Fruit fly (Drosophila melanogaster) whole organism, embryonic: Measurements from ENCODE around the gene CG34297.

Source experiments
- ATbp ChIP-seq: fragments of 200-800 bp; sonication (Bioruptor generic); optimal IDR thresholded peaks from 2 replicates; lab custom pipeline; 2017; ENCODE audit warnings: missing biosample characterization, mild to moderate bottlenecking, missing genetic modification characterization, missing genetic modification reagents
- Atf-2 ChIP-seq: fragments of 200-800 bp; sonication (Bioruptor generic); optimal IDR thresholded peaks from 2 replicates; lab custom pipeline; 2016; ENCODE audit warnings: missing biosample characterization, missing genetic modification characterization
- CG10267 ChIP-seq: fragments of 200-800 bp; sonication (Bioruptor generic); optimal IDR thresholded peaks from 2 replicates; lab custom pipeline; 2018; ENCODE audit warnings: missing biosample characterization, mild to moderate bottlenecking, missing genetic modification characterization, moderate library complexity
- CG10462 ChIP-seq: fragments of 200-800 bp; sonication (Bioruptor generic); optimal IDR thresholded peaks from 2 replicates; lab custom pipeline; 2016; ENCODE audit warnings: missing biosample characterization, missing genetic modification characterization
- CG14441 ChIP-seq: fragments of 200-800 bp; sonication (Bioruptor generic); IDR thresholded peaks from 2 replicates; pipeline ENCODE4 v1.3.6; 2022; ENCODE audit warnings: missing biosample characterization, missing genetic modification characterization
- CG14965 ChIP-seq: fragments of 200-800 bp; sonication (Bioruptor generic); optimal IDR thresholded peaks from 2 replicates; lab custom pipeline; 2016; ENCODE audit warnings: missing biosample characterization, missing genetic modification characterization, borderline replicate concordance
- CG15514 ChIP-seq: fragments of 200-800 bp; sonication (Bioruptor generic); optimal IDR thresholded peaks from 3 replicates; lab custom pipeline; 2017; ENCODE audit warnings: missing biosample characterization, missing genetic modification characterization, mild to moderate bottlenecking, moderate library complexity, missing genetic modification reagents
- CG1603 ChIP-seq: fragments of 200-800 bp; sonication (Bioruptor generic); optimal IDR thresholded peaks from 2 replicates; lab custom pipeline; 2019; ENCODE audit warnings: missing biosample characterization, mild to moderate bottlenecking, missing genetic modification characterization, moderate library complexity
- CG18262 ChIP-seq: fragments of 200-800 bp; optimal IDR thresholded peaks from 3 replicates; lab custom pipeline; 2019; ENCODE audit warnings: missing biosample characterization, mild to moderate bottlenecking, missing genetic modification characterization, moderate library complexity
- CG33557 ChIP-seq: fragments of 200-800 bp; sonication (Bioruptor generic); optimal IDR thresholded peaks from 2 replicates; lab custom pipeline; 2019; ENCODE audit warnings: missing biosample characterization, mild to moderate bottlenecking, missing genetic modification characterization, moderate library complexity
- CG6689 ChIP-seq: fragments of 200-800 bp; sonication (Bioruptor generic); IDR thresholded peaks from 2 replicates; pipeline ENCODE4 v1.3.6; 2022; ENCODE audit warnings: missing biosample characterization, missing genetic modification characterization
- CG8478 ChIP-seq: fragments of >200 bp; optimal IDR thresholded peaks from 2 replicates; lab custom pipeline; 2018
- CG8765 ChIP-seq: fragments of 200-800 bp; sonication (Bioruptor generic); IDR thresholded peaks from 2 replicates; pipeline ENCODE4 v1.3.6; 2022; ENCODE audit warnings: missing biosample characterization, missing genetic modification characterization
- D ChIP-seq, 2 experiments: fragments of 200-800 bp in 1 of 2; fragments of >200 bp in 1 of 2; sonication (Bioruptor generic) in 1 of 2; optimal IDR thresholded peaks; 2 replicates in 1 of 2; 3 replicates in 1 of 2; lab custom pipeline; 2017; ENCODE audit warnings: mild to moderate bottlenecking in 1 of 2, missing biosample characterization in 1 of 2, missing genetic modification characterization in 1 of 2, missing genetic modification reagents in 1 of 2
- Kr ChIP-seq: fragments of 200-800 bp; sonication (Bioruptor generic); optimal IDR thresholded peaks from 2 replicates; lab custom pipeline; 2017; ENCODE audit warnings: missing biosample characterization, mild to moderate bottlenecking, missing genetic modification characterization
- Nf-YB ChIP-seq: fragments of 200-800 bp; sonication (Bioruptor generic); optimal IDR thresholded peaks from 3 replicates; lab custom pipeline; 2019; ENCODE audit warnings: missing biosample characterization, mild to moderate bottlenecking, missing genetic modification characterization, moderate library complexity
- Nf-YC ChIP-seq: fragments of 200-800 bp; optimal IDR thresholded peaks from 3 replicates; lab custom pipeline; 2019; ENCODE audit warnings: missing biosample characterization, mild to moderate bottlenecking, missing genetic modification characterization, moderate library complexity
- Rx ChIP-seq: fragments of 200-800 bp; sonication (Bioruptor generic); IDR thresholded peaks from 2 replicates; pipeline ENCODE4 v1.3.6; 2022; ENCODE audit warnings: missing biosample characterization, missing genetic modification characterization
- Side ChIP-seq: fragments of 200-800 bp; sonication (Bioruptor generic); optimal IDR thresholded peaks from 2 replicates; lab custom pipeline; 2016; ENCODE audit warnings: missing biosample characterization, missing genetic modification characterization
- Sox102F ChIP-seq: fragments of 200-800 bp; sonication (Bioruptor generic); optimal IDR thresholded peaks from 2 replicates; lab custom pipeline; 2018; ENCODE audit warnings: missing biosample characterization, mild to moderate bottlenecking, missing genetic modification characterization, moderate library complexity
- Sry-δ ChIP-seq: fragments of 200-800 bp; sonication (Bioruptor generic); optimal IDR thresholded peaks from 2 replicates; lab custom pipeline; 2016; ENCODE audit warnings: missing biosample characterization, missing genetic modification characterization
- Xrp1 ChIP-seq: fragments of 200-800 bp; sonication (Bioruptor generic); IDR thresholded peaks from 2 replicates; pipeline ENCODE4 v1.3.6; 2022; ENCODE audit warnings: missing biosample characterization, missing genetic modification characterization
- amos ChIP-seq: fragments of 200-800 bp; sonication (Bioruptor generic); IDR thresholded peaks from 2 replicates; pipeline ENCODE4 v1.3.6; 2022; ENCODE audit warnings: missing biosample characterization, missing genetic modification characterization; ENCODE audit not compliant: partially characterized antibody
- bbx ChIP-seq: fragments of 200-800 bp; sonication (Bioruptor generic); IDR thresholded peaks from 2 replicates; pipeline ENCODE4 v1.3.6; 2022; ENCODE audit warnings: missing biosample characterization, missing genetic modification characterization; ENCODE audit not compliant: partially characterized antibody
- bcd ChIP-seq: fragments of 200-800 bp; sonication (Bioruptor generic); optimal IDR thresholded peaks from 2 replicates; lab custom pipeline; 2017; ENCODE audit warnings: missing biosample characterization, mild to moderate bottlenecking, missing genetic modification characterization
- bowl ChIP-seq: fragments of 200-800 bp; sonication (Bioruptor generic); IDR thresholded peaks from 2 replicates; pipeline ENCODE4 v1.3.6; 2022; ENCODE audit warnings: missing biosample characterization, missing genetic modification characterization
- cg ChIP-seq: fragments of 200-800 bp; sonication (Bioruptor generic); optimal IDR thresholded peaks from 3 replicates; lab custom pipeline; 2019; ENCODE audit warnings: missing biosample characterization, mild to moderate bottlenecking, missing genetic modification characterization, moderate library complexity
- chm ChIP-seq: fragments of 200-800 bp; sonication (Bioruptor generic); IDR thresholded peaks from 2 replicates; pipeline ENCODE4 v1.3.6; 2022; ENCODE audit warnings: missing biosample characterization, missing genetic modification characterization
- ci ChIP-seq: fragments of 200-800 bp; sonication (Bioruptor generic); IDR thresholded peaks from 3 replicates; pipeline ENCODE4 v1.3.6; 2022; ENCODE audit warnings: missing biosample characterization, missing genetic modification characterization
- dmrt11E ChIP-seq: fragments of 200-800 bp; sonication (Bioruptor generic); optimal IDR thresholded peaks from 3 replicates; lab custom pipeline; 2018; ENCODE audit warnings: missing biosample characterization, mild to moderate bottlenecking, missing genetic modification characterization, moderate library complexity
- emc ChIP-seq: fragments of 200-800 bp; sonication (Bioruptor generic); optimal IDR thresholded peaks from 2 replicates; lab custom pipeline; 2016; ENCODE audit warnings: missing biosample characterization, missing genetic modification characterization
- ewg ChIP-seq: fragments of 200-800 bp; sonication (Bioruptor generic); optimal IDR thresholded peaks from 3 replicates; lab custom pipeline; 2017; ENCODE audit warnings: mild to moderate bottlenecking, missing biosample characterization, missing genetic modification reagents, missing genetic modification characterization
- gem ChIP-seq: fragments of 200-800 bp; sonication (Bioruptor generic); optimal IDR thresholded peaks from 2 replicates; lab custom pipeline; 2019; ENCODE audit warnings: missing biosample characterization, mild to moderate bottlenecking, missing genetic modification characterization, moderate library complexity
- grn ChIP-seq: fragments of 200-800 bp; sonication (Bioruptor generic); optimal IDR thresholded peaks from 3 replicates; lab custom pipeline; 2017; ENCODE audit warnings: missing biosample characterization, missing genetic modification characterization
- hkb ChIP-seq, 2 experiments: fragments of 200-800 bp in 1 of 2; fragments of >200 bp in 1 of 2; sonication (Bioruptor generic) in 1 of 2; IDR thresholded peaks in 1 of 2; optimal IDR thresholded peaks in 1 of 2; 2 replicates each; pipeline versions ENCODE4 v1.3.6 to Lab custom; 2017 to 2022; ENCODE audit warnings: missing biosample characterization in 1 of 2, missing genetic modification characterization in 1 of 2
- lov ChIP-seq, 2 experiments: fragments of 200-800 bp in 1 of 2; fragments of >200 bp in 1 of 2; sonication (Bioruptor generic) in 1 of 2; IDR thresholded peaks in 1 of 2; optimal IDR thresholded peaks in 1 of 2; 2 replicates in 1 of 2; 3 replicates in 1 of 2; pipeline versions ENCODE4 v1.3.6 to Lab custom; 2017 to 2022; ENCODE audit warnings: missing biosample characterization in 1 of 2, missing genetic modification characterization in 1 of 2
- mirr ChIP-seq: fragments of 200-800 bp; sonication (Bioruptor generic); optimal IDR thresholded peaks from 3 replicates; lab custom pipeline; 2018; ENCODE audit warnings: missing biosample characterization, mild to moderate bottlenecking, missing genetic modification characterization
- nerfin-1 ChIP-seq: fragments of 200-800 bp; sonication (Bioruptor generic); optimal IDR thresholded peaks from 3 replicates; lab custom pipeline; 2019; ENCODE audit warnings: missing biosample characterization, mild to moderate bottlenecking, missing genetic modification characterization, moderate library complexity
- pita ChIP-seq: fragments of 200-800 bp; sonication (Bioruptor generic); optimal IDR thresholded peaks from 2 replicates; lab custom pipeline; 2017; ENCODE audit warnings: missing biosample characterization, mild to moderate bottlenecking, missing genetic modification characterization
- pzg ChIP-seq: fragments of 200-800 bp; sonication (Bioruptor generic); optimal IDR thresholded peaks from 3 replicates; lab custom pipeline; 2018; ENCODE audit warnings: missing biosample characterization, mild to moderate bottlenecking, missing genetic modification characterization, moderate library complexity
- ranshi ChIP-seq: fragments of 200-800 bp; sonication (Bioruptor generic); IDR thresholded peaks from 2 replicates; pipeline ENCODE4 v1.3.6; 2022; ENCODE audit warnings: missing biosample characterization, missing genetic modification characterization
- seq ChIP-seq: fragments of 200-800 bp; sonication (Bioruptor generic); IDR thresholded peaks from 2 replicates; pipeline ENCODE4 v1.3.6; 2022; ENCODE audit warnings: missing biosample characterization, missing genetic modification characterization
- sr ChIP-seq: fragments of 200-800 bp; sonication (Bioruptor generic); IDR thresholded peaks from 3 replicates; pipeline ENCODE4 v1.3.6; 2022; ENCODE audit warnings: missing biosample characterization, missing genetic modification characterization
- tio ChIP-seq: fragments of 200-800 bp; sonication (Bioruptor generic); optimal IDR thresholded peaks from 2 replicates; lab custom pipeline; 2017; ENCODE audit warnings: missing biosample characterization, missing genetic modification characterization, inconsistent platforms
- wor ChIP-seq: fragments of 200-800 bp; sonication (Bioruptor generic); IDR thresholded peaks from 2 replicates; pipeline ENCODE4 v1.3.6; 2022; ENCODE audit warnings: missing biosample characterization, missing genetic modification characterization
- z ChIP-seq: fragments of 200-800 bp; sonication (Bioruptor generic); IDR thresholded peaks from 3 replicates; pipeline ENCODE4 v1.3.6; 2022; ENCODE audit warnings: missing biosample characterization, missing genetic modification characterization

The CG34297 gene

DNA sequence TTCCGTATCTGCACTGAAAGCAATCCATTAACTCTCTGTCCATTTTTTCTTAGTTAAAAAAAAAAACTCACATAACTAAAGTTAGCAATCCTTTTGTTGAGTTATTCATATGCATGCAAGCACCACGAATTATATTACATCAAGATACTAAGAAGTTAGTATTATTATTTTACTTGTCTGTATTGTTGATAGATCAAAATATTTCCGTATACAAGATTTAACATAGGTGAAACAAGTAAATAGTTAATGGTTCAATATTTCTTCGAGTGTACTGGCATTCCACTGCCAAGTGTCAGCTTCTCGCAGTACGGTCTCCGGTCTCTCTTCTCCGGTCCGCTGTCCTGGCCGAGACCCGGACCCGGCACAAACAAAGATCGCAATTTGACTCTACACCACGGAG is 1.6 kb downstream of the CG34297 start (continued):
- peak; percentile 34 for TF ChIP-seq CG18262 (tag; lab: Kevin White, UChicago)
- TF ChIP-seq dmrt11E (tag; lab: Kevin White, UChicago): peak; percentile 6
- no peak for TF ChIP-seq mirr (GFP tag; lab: Kevin White, UChicago)
- no peak for TF ChIP-seq D (optimal IDR thresholded peaks at IDR 0.05; lab: Kevin White, UChicago)
- no peak for TF ChIP-seq D (GFP tag; optimal IDR thresholded peaks at IDR 0.05; lab: Kevin White, UChicago)
- no peak for TF ChIP-seq CG14441 (GFP tag; lab: Robert Waterston, UW)
- TF ChIP-seq ATbp (GFP tag; lab: Kevin White, UChicago): no peak
- no peak for TF ChIP-seq Sox102F
- no peak for TF ChIP-seq Atf-2 (GFP tag; lab: Kevin White, UChicago)
- TF ChIP-seq bcd (GFP tag; lab: Kevin White, UChicago): peak; percentile 18
- TF ChIP-seq sr (GFP tag; lab: Robert Waterston, UW): no peak
- no peak for TF ChIP-seq CG1603 (tag; lab: Kevin White, UChicago)
- TF ChIP-seq CG10462 (GFP tag; lab: Kevin White, UChicago): no peak
- no peak for TF ChIP-seq amos
- no peak for TF ChIP-seq CG33557 (GFP tag; lab: Kevin White, UChicago)
- TF ChIP-seq Xrp1 (GFP tag; lab: Robert Waterston, UW): 0 out of 2 replicates have a peak, but pooled peaks have one; percentile 21
- no peak for TF ChIP-seq Rx (GFP tag; lab: Robert Waterston, UW)
- no peak for TF ChIP-seq Nf-YB (GFP tag; lab: Kevin White, UChicago)
- peak; percentile 35 for TF ChIP-seq gem (tag; lab: Kevin White, UChicago)
- no peak for TF ChIP-seq pita (GFP tag; lab: Kevin White, UChicago)
- no peak for TF ChIP-seq pzg (GFP tag; lab: Kevin White, UChicago)
- no peak for TF ChIP-seq CG6689
- TF ChIP-seq, all 482 proteins: peak for 15

dm6 chr3R:6744036-6744435 is 3.8 kb downstream of the CG34297 start, which contains the start of gene zen2:
Gene zen2 (minus strand): TSS chr3R:6744136.
- no peak for TF ChIP-seq hkb (optimal IDR thresholded peaks at IDR 0.05; lab: Kevin White, UChicago)
- no peak for TF ChIP-seq hkb (GFP tag; IDR thresholded peaks at IDR 0.05; lab: Robert Waterston, UW)
- no peak for TF ChIP-seq wor (GFP tag; lab: Robert Waterston, UW)
- TF ChIP-seq CG10267 (tag; lab: Kevin White, UChicago): no peak
- TF ChIP-seq CG15514 (GFP tag; lab: Kevin White, UChicago): no peak
- TF ChIP-seq Sry-δ (GFP tag; lab: Kevin White, UChicago): no peak
- no peak for TF ChIP-seq lov (optimal IDR thresholded peaks at IDR 0.05; lab: Kevin White, UChicago)
- no peak for TF ChIP-seq lov (GFP tag; IDR thresholded peaks at IDR 0.05; lab: Robert Waterston, UW)
- TF ChIP-seq ranshi: no peak
- TF ChIP-seq CG8478 (lab: Kevin White, UChicago): no peak
- no peak for TF ChIP-seq CG1603 (tag; lab: Kevin White, UChicago)
- TF ChIP-seq bbx: no peak
- TF ChIP-seq Side: no peak
- TF ChIP-seq CG14965: no peak
- TF ChIP-seq ci (GFP tag; lab: Robert Waterston, UW): no peak

- TF ChIP-seq seq: peak; percentile 18; the same call in 1 of the 2 replicates
- TF ChIP-seq grn (GFP tag; lab: Kevin White, UChicago): no peak
- peak; percentile 96 for TF ChIP-seq CG8765
- TF ChIP-seq emc (GFP tag; lab: Kevin White, UChicago): no peak
- peak; percentile 97 for TF ChIP-seq Nf-YC (tag; lab: Kevin White, UChicago)
- peak; percentile 95 for TF ChIP-seq Nf-YB (GFP tag; lab: Kevin White, UChicago)
- TF ChIP-seq chm: 0 out of 2 replicates have a peak, but pooled peaks have one; percentile 52
- peak; percentile 57 for TF ChIP-seq cg (GFP tag; lab: Kevin White, UChicago)
- TF ChIP-seq Kr (GFP tag; lab: Kevin White, UChicago): no peak
- TF ChIP-seq z (GFP tag; lab: Robert Waterston, UW): no peak
- TF ChIP-seq ewg: peak; percentile 76
- no peak for TF ChIP-seq tio (GFP tag; lab: Kevin White, UChicago)
- TF ChIP-seq bowl (GFP tag; lab: Robert Waterston, UW): peak; percentile 52; the same call in 1 of the 2 replicates
- peak; percentile 28 for TF ChIP-seq nerfin-1
- TF ChIP-seq, all 482 proteins: peak for 9
These were observed 5.8 kb downstream of the CG34297 start, which contains the start of gene pb for dm6 chr3R:6741983-6742382. Gene pb (minus strand): TSS chr3R:6742063.
